Fruit fly (Drosophila melanogaster): Measurements from ENCODE around the gene hyx.

Gene hyx

dm6 chr3R:9031797-9032418, 6.7 kb upstream of the hyx start:
- TF ChIP-seq psq (optimal IDR thresholded peaks at IDR 0.05) (no peak), Myc (optimal IDR thresholded peaks at IDR 0.05) (no peak), h (optimal IDR thresholded peaks at IDR 0.05) (no peak), Sin3A (optimal IDR thresholded peaks at IDR 0.05) (no peak), insv (optimal IDR thresholded peaks at IDR 0.05) (no peak), ttk (optimal IDR thresholded peaks at IDR 0.05) (no peak)

DNA sequence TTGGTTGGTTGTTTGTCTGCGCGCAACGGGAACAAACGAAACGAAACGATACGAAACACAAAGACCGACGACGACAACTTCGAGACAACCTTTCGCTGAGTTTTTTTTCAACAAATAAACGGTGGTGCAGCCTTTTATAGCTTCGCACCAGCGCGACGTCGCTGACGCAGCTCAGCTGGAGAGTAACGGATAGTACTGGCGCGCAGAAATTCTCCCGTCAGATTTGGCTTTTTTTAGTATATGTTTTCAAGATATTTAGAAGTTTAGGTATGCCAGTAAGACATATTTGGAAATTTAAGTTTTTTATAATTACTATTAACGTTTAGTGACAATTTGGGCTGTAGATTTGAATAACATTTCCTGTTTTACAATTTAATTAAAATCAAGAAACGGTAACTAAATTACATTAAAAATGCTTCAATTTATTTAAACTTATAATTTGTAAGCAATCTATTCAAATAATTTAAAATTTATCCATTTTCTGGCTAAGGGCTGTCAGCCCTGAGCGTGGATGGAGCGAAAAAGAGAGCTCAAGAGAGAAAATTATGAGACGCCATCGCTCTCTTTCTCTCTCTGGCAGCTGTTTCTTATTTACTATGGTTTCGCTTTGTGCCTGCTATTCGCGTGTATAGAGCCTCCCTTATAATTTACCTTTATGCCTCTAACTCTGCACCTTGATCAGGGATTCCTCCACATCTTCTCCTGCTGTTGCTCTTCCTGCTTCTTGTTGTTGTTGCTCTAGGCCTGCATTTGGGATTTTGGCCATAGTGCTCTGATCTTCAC, 4.8 kb upstream of the hyx start:
- TF ChIP-seq h (optimal IDR thresholded peaks at IDR 0.05) (no peak), ttk (optimal IDR thresholded peaks at IDR 0.05) (no peak), Myc (optimal IDR thresholded peaks at IDR 0.05) (no peak), Sin3A (optimal IDR thresholded peaks at IDR 0.05) (no peak), psq (optimal IDR thresholded peaks at IDR 0.05) (no peak), insv (optimal IDR thresholded peaks at IDR 0.05) (no peak)

- TF ChIP-seq psq (optimal IDR thresholded peaks at IDR 0.05), result no peak
- no peak for TF ChIP-seq insv (optimal IDR thresholded peaks at IDR 0.05)
- no peak for TF ChIP-seq Myc (optimal IDR thresholded peaks at IDR 0.05)
- no peak for TF ChIP-seq Sin3A (optimal IDR thresholded peaks at IDR 0.05)
- TF ChIP-seq h (optimal IDR thresholded peaks at IDR 0.05), result no peak
- no peak for TF ChIP-seq ttk (optimal IDR thresholded peaks at IDR 0.05)
Observed at dm6 chr3R:9035252-9035651, 3.3 kb upstream of the hyx start.

dm6 chr3R:9037946-9038345, 614 bp upstream of the hyx start:
- TF ChIP-seq ttk (optimal IDR thresholded peaks at IDR 0.05), result no peak
- TF ChIP-seq psq (optimal IDR thresholded peaks at IDR 0.05), result no peak
- no peak for TF ChIP-seq Sin3A (optimal IDR thresholded peaks at IDR 0.05)
- no peak for TF ChIP-seq h (optimal IDR thresholded peaks at IDR 0.05)
- no peak for TF ChIP-seq Myc (optimal IDR thresholded peaks at IDR 0.05)
- no peak for TF ChIP-seq insv (optimal IDR thresholded peaks at IDR 0.05)

- no peak for TF ChIP-seq h (optimal IDR thresholded peaks at IDR 0.05)
- TF ChIP-seq psq (optimal IDR thresholded peaks at IDR 0.05), result no peak
- no peak for TF ChIP-seq Sin3A (optimal IDR thresholded peaks at IDR 0.05)
- no peak for TF ChIP-seq ttk (optimal IDR thresholded peaks at IDR 0.05)
- TF ChIP-seq insv (optimal IDR thresholded peaks at IDR 0.05), result no peak
- TF ChIP-seq Myc (optimal IDR thresholded peaks at IDR 0.05), result no peak
Observed at dm6 chr3R:9039448-9039847, 888 bp downstream of the hyx start, which contains the start of gene neur. Gene neur, minus strand, starts transcription at chr3R:9039471.

- TF ChIP-seq insv (optimal IDR thresholded peaks at IDR 0.05) (no peak), h (optimal IDR thresholded peaks at IDR 0.05) (no peak), Myc (optimal IDR thresholded peaks at IDR 0.05) (no peak), Sin3A (optimal IDR thresholded peaks at IDR 0.05) (no peak), ttk (optimal IDR thresholded peaks at IDR 0.05) (no peak), psq (optimal IDR thresholded peaks at IDR 0.05) (no peak)
Observed at dm6 chr3R:9043610-9044009, 5.0 kb downstream of the hyx start.

DNA sequence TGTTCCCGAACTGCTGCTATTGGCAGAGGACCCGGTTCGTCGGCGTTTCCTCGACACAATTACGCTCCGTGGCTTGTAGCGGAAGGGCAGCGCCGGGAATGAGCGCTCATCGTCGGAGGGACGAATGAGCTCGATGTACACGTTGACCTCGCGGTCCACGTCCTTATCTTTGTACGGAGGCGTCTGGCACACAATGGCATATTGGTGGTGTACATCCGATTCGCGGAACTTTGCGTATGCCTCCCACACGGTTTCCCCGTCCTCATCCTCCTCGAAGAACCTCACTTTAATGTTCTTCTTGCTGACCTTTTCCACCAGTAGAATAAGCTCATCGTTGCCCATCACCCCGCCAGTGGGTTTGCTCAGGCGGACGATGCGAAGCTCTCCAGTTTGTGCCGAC, 7.2 kb downstream of the hyx start:
- TF ChIP-seq ttk (optimal IDR thresholded peaks at IDR 0.05) (no peak), Sin3A (optimal IDR thresholded peaks at IDR 0.05) (no peak), psq (optimal IDR thresholded peaks at IDR 0.05) (no peak), h (optimal IDR thresholded peaks at IDR 0.05) (no peak), insv (optimal IDR thresholded peaks at IDR 0.05) (no peak), Myc (optimal IDR thresholded peaks at IDR 0.05) (no peak)

dm6 chr3R:9046954-9047353, 8.4 kb downstream of the hyx start:
- TF ChIP-seq Sin3A (optimal IDR thresholded peaks at IDR 0.05) (no peak), ttk (optimal IDR thresholded peaks at IDR 0.05) (no peak)

DNA sequence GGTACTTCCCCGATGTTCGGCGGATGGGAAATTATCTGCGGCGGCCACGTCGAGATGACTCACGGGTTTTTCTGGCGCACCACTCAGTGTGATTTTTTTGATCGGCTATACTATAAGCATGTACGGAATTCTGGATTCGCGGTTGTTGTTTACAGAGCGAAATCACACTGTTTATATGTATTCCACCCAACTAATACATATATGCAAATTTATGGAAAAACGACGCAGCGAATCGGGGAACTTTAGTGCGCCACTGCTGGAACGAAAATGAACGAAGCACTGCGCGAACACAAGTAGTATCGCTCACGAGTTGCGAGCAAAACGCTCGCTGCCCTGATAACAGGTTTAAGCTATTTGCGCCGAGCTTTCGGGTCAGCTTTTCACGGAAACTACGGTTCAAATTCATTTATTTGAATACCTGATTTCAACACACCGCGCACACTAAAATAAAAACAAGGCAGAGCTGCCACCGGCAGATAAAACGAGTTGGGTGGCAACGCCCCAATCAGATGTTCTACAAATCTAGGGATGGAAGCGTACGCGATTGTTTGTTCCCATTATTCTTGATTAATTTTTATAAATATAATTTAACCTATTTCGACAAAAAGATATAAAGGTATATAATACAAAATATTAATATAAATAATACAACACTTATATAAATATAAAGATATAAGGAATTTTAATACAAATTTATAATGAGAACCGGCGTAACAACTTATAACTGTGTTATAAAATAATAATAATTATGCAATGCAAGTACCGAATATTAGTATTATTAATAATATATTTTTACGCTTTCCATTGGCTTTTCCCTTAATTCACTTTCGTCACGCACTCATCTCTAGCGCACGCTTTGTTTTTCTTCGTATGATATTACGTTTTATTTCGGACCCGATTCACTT, 9.3 kb downstream of the hyx start, which contains the start of gene Rel:
Gene Rel (minus strand): TSS at position 417 of the 905 bp plus-strand sequence.
- TF ChIP-seq psq (optimal IDR thresholded peaks at IDR 0.05) (no peak), Sin3A (optimal IDR thresholded peaks at IDR 0.05) (no peak), Myc (optimal IDR thresholded peaks at IDR 0.05) (no peak), ttk (optimal IDR thresholded peaks at IDR 0.05) (no peak), h (optimal IDR thresholded peaks at IDR 0.05) (no peak), insv (optimal IDR thresholded peaks at IDR 0.05) (no peak)

- TF ChIP-seq Sin3A (optimal IDR thresholded peaks at IDR 0.05) (no peak), Myc (optimal IDR thresholded peaks at IDR 0.05) (no peak), psq (optimal IDR thresholded peaks at IDR 0.05) (no peak), h (optimal IDR thresholded peaks at IDR 0.05) (no peak), insv (optimal IDR thresholded peaks at IDR 0.05) (no peak), ttk (optimal IDR thresholded peaks at IDR 0.05) (no peak)
Observed at dm6 chr3R:9048466-9049072, 10.0 kb downstream of the hyx start, which contains the start of gene Mst85C. Gene Mst85C, plus strand, starts transcription at chr3R:9048645.
